Worm (Caenorhabditis elegans) whole organism, midembryonic: Measurements from ENCODE around the gene srw-29.

Experiments used
- T22C8.4 ChIP-seq: fragments of 200-800 bp; sonication (Bioruptor generic); IDR thresholded peaks from 2 replicates; pipeline ENCODE4 v1.3.6; 2022; ENCODE audit warnings: missing genetic modification characterization, missing compliant biosample characterization
- cog-1 ChIP-seq: sonication (generic microtip); optimal IDR thresholded peaks from 2 replicates; lab custom pipeline; 2016; ENCODE audit warnings: missing genetic modification characterization, missing compliant biosample characterization
- flt-1 ChIP-seq: fragments of 200-800 bp; sonication (Bioruptor generic); IDR thresholded peaks from 2 replicates; pipeline ENCODE4 v1.3.6; 2022; ENCODE audit warnings: missing genetic modification characterization, missing compliant biosample characterization
- klf-2 ChIP-seq: fragments of 200-800 bp; sonication (Bioruptor generic); conservative IDR thresholded peaks from 2 replicates; pipeline ENCODE4 v1.3.6; 2022; ENCODE audit warnings: missing genetic modification reagents, missing genetic modification characterization, missing compliant biosample characterization
- med-1 ChIP-seq: sonication (generic microtip); optimal IDR thresholded peaks from 2 replicates; lab custom pipeline; 2017; ENCODE audit warnings: missing genetic modification characterization, mild to moderate bottlenecking, missing compliant biosample characterization, antibody characterized with exemption, missing genetic modification reagents; ENCODE audit not compliant: insufficient read depth
- ref-1 ChIP-seq: fragments of 200-800 bp; sonication (Bioruptor generic); conservative IDR thresholded peaks from 2 replicates; pipeline ENCODE4 v1.3.6; 2022; ENCODE audit warnings: missing genetic modification reagents, missing genetic modification characterization, missing compliant biosample characterization
- tab-1 ChIP-seq: fragments of 200-800 bp; sonication (Bioruptor generic); IDR thresholded peaks from 2 replicates; pipeline ENCODE4 v1.3.6; 2022; ENCODE audit warnings: missing genetic modification characterization, missing compliant biosample characterization
- ztf-23 ChIP-seq: fragments of 200-800 bp; sonication (Bioruptor generic); IDR thresholded peaks from 2 replicates; pipeline ENCODE4 v1.3.6; 2022; ENCODE audit warnings: missing genetic modification reagents, missing genetic modification characterization, missing compliant biosample characterization
- ztf-29 ChIP-seq: fragments of 200-800 bp; sonication (Bioruptor generic); IDR thresholded peaks from 2 replicates; pipeline ENCODE4 v1.3.6; 2022; ENCODE audit warnings: missing genetic modification reagents, missing genetic modification characterization, missing compliant biosample characterization

The srw-29 gene

DNA sequence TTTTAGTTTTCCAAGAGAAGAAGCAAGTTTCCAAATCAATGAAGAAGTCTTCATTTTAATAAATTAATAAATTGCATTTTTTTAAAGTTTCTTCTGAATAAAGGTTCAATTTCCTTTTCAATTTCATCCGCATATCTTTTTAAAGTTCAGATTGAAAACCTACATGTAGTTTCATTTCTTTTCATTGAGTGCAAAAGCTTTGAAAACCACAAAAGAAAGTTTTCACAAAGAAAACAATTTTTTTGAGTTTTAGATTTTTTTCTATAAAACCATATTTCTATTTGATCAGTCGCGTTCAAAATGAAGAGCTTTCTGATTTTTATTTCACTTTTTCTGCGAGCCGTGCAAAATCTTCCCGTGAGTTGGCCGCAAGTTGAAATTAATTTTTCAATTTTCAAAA, 21.3 kb upstream of the srw-29 start, which contains the start of gene T08G3.6:
Gene T08G3.6, plus strand, starts transcription at position 301 of the 400 bp plus-strand sequence.
- no peak for TF ChIP-seq med-1 (GFP tag; lab: Kevin White, UChicago)

DNA sequence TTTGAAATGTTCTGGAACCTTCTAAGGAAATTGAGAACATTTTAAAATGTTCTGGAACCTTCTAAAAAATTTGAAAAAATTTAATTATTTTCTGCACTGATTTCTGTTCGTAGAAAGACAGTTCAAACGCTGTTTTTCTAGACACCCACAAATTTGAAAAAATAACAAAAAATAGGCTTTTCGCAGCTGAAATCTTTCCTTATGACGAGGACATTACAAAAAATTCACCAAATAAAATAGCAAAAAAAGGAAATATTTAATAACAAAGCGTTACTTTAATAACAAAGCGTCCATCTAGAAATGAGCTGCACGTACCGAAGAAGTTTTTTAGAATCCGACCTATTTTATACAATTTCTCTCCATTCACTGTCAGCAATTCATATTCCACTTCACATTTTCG, 19.3 kb upstream of the srw-29 start, which contains the start of gene srh-141:
Gene srh-141, plus strand, starts transcription at position 301 of the 400 bp plus-strand sequence.
- TF ChIP-seq T22C8.4 (GFP tag; lab: Robert Waterston, UW) (no peak), med-1 (GFP tag; lab: Kevin White, UChicago) (no peak), flt-1 (no peak), cog-1 (tag; lab: Kevin White, UChicago) (no peak), ztf-23 (no peak), ztf-29 (GFP tag; lab: Robert Waterston, UW) (no peak), ref-1 (GFP tag; lab: Robert Waterston, UW) (no peak), tab-1 (GFP tag; lab: Robert Waterston, UW) (no peak), klf-2 (GFP tag; lab: Robert Waterston, UW) (no peak)

- TF ChIP-seq klf-2 (GFP tag; lab: Robert Waterston, UW), result no peak
- no peak for TF ChIP-seq ref-1 (GFP tag; lab: Robert Waterston, UW)
- TF ChIP-seq med-1 (GFP tag; lab: Kevin White, UChicago), result no peak
- TF ChIP-seq tab-1 (GFP tag; lab: Robert Waterston, UW), result no peak
- no peak for TF ChIP-seq ztf-23
- no peak for TF ChIP-seq ztf-29 (GFP tag; lab: Robert Waterston, UW)
- TF ChIP-seq T22C8.4 (GFP tag; lab: Robert Waterston, UW), result no peak
- no peak for TF ChIP-seq cog-1 (tag; lab: Kevin White, UChicago)
- no peak for TF ChIP-seq flt-1
These were observed 13.2 kb upstream of the srw-29 start, which contains the start of gene F26D2.15 for ce11 chrV:16437546-16437945. Gene F26D2.15, plus strand, starts transcription at chrV:16437846.

ce11 chrV:16435510-16435909, 11.2 kb upstream of the srw-29 start, which contains the start of the genes F26D2.13 and F26D2.14:
Gene F26D2.13, minus strand, starts transcription at chrV:16435610.
Gene F26D2.14, plus strand, starts transcription at chrV:16435855.
- TF ChIP-seq med-1 (GFP tag; lab: Kevin White, UChicago), result no peak
- no peak for TF ChIP-seq cog-1 (tag; lab: Kevin White, UChicago)
- TF ChIP-seq ref-1 (GFP tag; lab: Robert Waterston, UW), result no peak
- no peak for TF ChIP-seq ztf-23
- TF ChIP-seq klf-2 (GFP tag; lab: Robert Waterston, UW), result no peak
- TF ChIP-seq ztf-29 (GFP tag; lab: Robert Waterston, UW), result no peak
- TF ChIP-seq tab-1 (GFP tag; lab: Robert Waterston, UW), result no peak
- no peak for TF ChIP-seq T22C8.4 (GFP tag; lab: Robert Waterston, UW)
- TF ChIP-seq flt-1, result no peak

ce11 chrV:16433471-16433870, 9.1 kb upstream of the srw-29 start, which contains the start of gene clec-234:
Gene clec-234, minus strand, starts transcription at chrV:16433571.
- TF ChIP-seq flt-1 (no peak), T22C8.4 (GFP tag; lab: Robert Waterston, UW) (no peak), tab-1 (GFP tag; lab: Robert Waterston, UW) (no peak), klf-2 (GFP tag; lab: Robert Waterston, UW) (no peak), ref-1 (GFP tag; lab: Robert Waterston, UW) (no peak), ztf-23 (no peak), cog-1 (tag; lab: Kevin White, UChicago) (no peak), med-1 (GFP tag; lab: Kevin White, UChicago) (no peak), ztf-29 (GFP tag; lab: Robert Waterston, UW) (no peak)

- TF ChIP-seq T22C8.4 (GFP tag; lab: Robert Waterston, UW), result no peak
- no peak for TF ChIP-seq ztf-23
- no peak for TF ChIP-seq ref-1 (GFP tag; lab: Robert Waterston, UW)
- no peak for TF ChIP-seq ztf-29 (GFP tag; lab: Robert Waterston, UW)
- TF ChIP-seq klf-2 (GFP tag; lab: Robert Waterston, UW), result no peak
- TF ChIP-seq flt-1, result no peak
- TF ChIP-seq med-1 (GFP tag; lab: Kevin White, UChicago), result no peak
- no peak for TF ChIP-seq cog-1 (tag; lab: Kevin White, UChicago)
- no peak for TF ChIP-seq tab-1 (GFP tag; lab: Robert Waterston, UW)
These were observed 5.6 kb upstream of the srw-29 start, which contains the start of gene str-73 for ce11 chrV:16429940-16430339. Gene str-73, plus strand, starts transcription at chrV:16430240.

DNA sequence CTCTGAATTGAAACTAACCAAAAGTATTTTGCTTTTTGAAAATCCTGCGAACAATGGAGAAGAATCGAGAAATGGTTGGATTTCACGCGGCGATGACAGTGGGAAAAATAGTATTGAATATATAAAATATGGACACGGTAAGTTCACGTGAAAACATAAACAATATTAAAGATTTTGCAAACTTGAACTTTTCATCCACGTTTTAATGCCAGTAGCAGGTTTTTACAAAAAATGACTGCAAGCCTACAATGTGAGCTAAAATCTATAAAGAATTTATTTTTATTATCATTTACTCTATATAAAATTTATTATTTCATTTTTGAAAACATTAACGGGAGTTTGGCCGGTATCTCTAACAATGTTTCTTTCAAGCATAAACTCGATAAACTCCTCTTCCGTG, 5.2 kb upstream of the srw-29 start, which contains the start of gene F26D2.10:
Gene F26D2.10, minus strand, starts transcription at position 101 of the 400 bp plus-strand sequence.
- TF ChIP-seq T22C8.4 (GFP tag; lab: Robert Waterston, UW) (no peak), med-1 (GFP tag; lab: Kevin White, UChicago) (no peak), ztf-23 (no peak), ref-1 (GFP tag; lab: Robert Waterston, UW) (no peak), cog-1 (tag; lab: Kevin White, UChicago) (no peak), klf-2 (GFP tag; lab: Robert Waterston, UW) (no peak), ztf-29 (GFP tag; lab: Robert Waterston, UW) (no peak), tab-1 (GFP tag; lab: Robert Waterston, UW) (no peak), flt-1 (no peak)

DNA sequence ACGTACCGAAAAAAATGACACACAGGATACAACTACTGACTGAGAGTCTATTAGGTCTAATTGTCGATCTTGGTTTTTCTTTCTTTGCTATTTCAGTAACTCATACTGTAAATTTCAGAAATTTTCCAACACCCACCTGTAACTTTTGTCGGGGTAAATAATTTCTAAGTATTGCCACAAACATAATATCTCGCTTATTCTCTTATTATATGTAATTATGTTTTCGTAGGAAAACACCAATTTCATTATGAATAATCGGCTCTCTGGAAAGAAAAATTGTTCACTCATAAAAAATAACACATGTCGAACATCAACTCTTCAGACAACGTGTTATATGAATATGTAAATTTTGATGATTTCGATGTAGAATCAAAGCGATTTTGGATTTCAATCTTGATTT, 3.6 kb downstream of the srw-29 start, which contains the start of gene srw-48:
Gene srw-48, plus strand, starts transcription at position 301 of the 400 bp plus-strand sequence.
- TF ChIP-seq med-1 (GFP tag; lab: Kevin White, UChicago) (no peak), flt-1 (no peak), cog-1 (tag; lab: Kevin White, UChicago) (no peak), T22C8.4 (GFP tag; lab: Robert Waterston, UW) (no peak), ztf-23 (no peak), ref-1 (GFP tag; lab: Robert Waterston, UW) (no peak), klf-2 (GFP tag; lab: Robert Waterston, UW) (no peak), tab-1 (GFP tag; lab: Robert Waterston, UW) (no peak), ztf-29 (GFP tag; lab: Robert Waterston, UW) (no peak)

DNA sequence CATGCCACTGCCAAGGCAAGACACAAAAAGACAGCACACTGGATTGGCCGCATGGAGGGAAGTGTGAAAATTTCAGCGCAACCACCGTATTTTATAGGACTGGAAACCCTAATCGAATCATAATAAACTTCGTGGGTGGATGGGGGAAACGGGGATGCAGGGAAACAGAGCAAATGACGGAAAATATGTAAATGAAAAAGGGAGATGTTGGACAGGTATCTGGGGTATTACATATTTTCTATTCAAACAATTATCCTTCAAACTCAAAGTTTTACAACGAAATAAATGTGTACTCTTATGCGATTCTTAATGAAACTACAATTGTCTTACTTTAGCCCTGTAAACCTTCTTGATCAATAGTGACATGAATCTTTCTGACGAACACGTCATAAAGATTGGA, 4.6 kb downstream of the srw-29 start, which contains the start of gene F26D2.16:
Gene F26D2.16, minus strand, starts transcription at position 101 of the 400 bp plus-strand sequence.
- TF ChIP-seq cog-1 (tag; lab: Kevin White, UChicago) (no peak), med-1 (GFP tag; lab: Kevin White, UChicago) (no peak), ztf-23 (no peak), flt-1 (no peak), ztf-29 (GFP tag; lab: Robert Waterston, UW) (no peak), T22C8.4 (GFP tag; lab: Robert Waterston, UW) (no peak), ref-1 (GFP tag; lab: Robert Waterston, UW) (no peak), tab-1 (GFP tag; lab: Robert Waterston, UW) (no peak), klf-2 (GFP tag; lab: Robert Waterston, UW) (no peak)
